Worm (Caenorhabditis elegans): Measurements from ENCODE around the gene F52H3.6.

F52H3.6 gene

ce11 chrII:10051485-10051884 is 23.3 kb upstream of the F52H3.6 start:
- TF ChIP-seq elt-1 (tag; optimal IDR thresholded peaks at IDR 0.05) (no peak), ceh-82 (tag; optimal IDR thresholded peaks at IDR 0.05) (no peak), unc-55 (GFP tag; optimal IDR thresholded peaks at IDR 0.05) (no peak), dmd-4 (tag; optimal IDR thresholded peaks at IDR 0.05) (no peak), nhr-129 (tag; optimal IDR thresholded peaks at IDR 0.05) (no peak)

- TF ChIP-seq egl-27 (tag; optimal IDR thresholded peaks at IDR 0.05) (no peak), sem-4 (tag; optimal IDR thresholded peaks at IDR 0.05) (no peak), alr-1 (tag; optimal IDR thresholded peaks at IDR 0.05) (no peak), ceh-16 (tag; optimal IDR thresholded peaks at IDR 0.05) (no peak), nhr-77 (tag; optimal IDR thresholded peaks at IDR 0.05) (no peak), crh-2 (tag; optimal IDR thresholded peaks at IDR 0.05) (no peak), ztf-11 (tag; optimal IDR thresholded peaks at IDR 0.05) (no peak), snpc-4 (tag; optimal IDR thresholded peaks at IDR 0.05) (no peak), skn-1 (tag; optimal IDR thresholded peaks at IDR 0.05) (no peak), nhr-11 (tag; optimal IDR thresholded peaks at IDR 0.05) (no peak), lin-39 (tag; optimal IDR thresholded peaks at IDR 0.05) (no peak), Y55F3AM.14 (GFP tag; optimal IDR thresholded peaks at IDR 0.05) (no peak), ama-1 (optimal IDR thresholded peaks at IDR 0.05) (no peak), mab-5 (tag; optimal IDR thresholded peaks at IDR 0.05) (no peak), nhr-23 (tag; optimal IDR thresholded peaks at IDR 0.05) (no peak), unc-62 (GFP tag; optimal IDR thresholded peaks at IDR 0.05) (no peak)
Measured at ce11 chrII:10048568-10048967, 20.3 kb upstream of the F52H3.6 start, which contains the start of gene flp-4. Gene flp-4, plus strand, starts transcription at chrII:10048868.

- TF ChIP-seq sem-4 (tag; optimal IDR thresholded peaks at IDR 0.05) (no peak), mdl-1 (tag; optimal IDR thresholded peaks at IDR 0.05) (no peak), lin-11 (tag; optimal IDR thresholded peaks at IDR 0.05) (no peak), mab-5 (tag; optimal IDR thresholded peaks at IDR 0.05) (no peak), nhr-6 (tag; optimal IDR thresholded peaks at IDR 0.05) (no peak), snpc-4 (tag; optimal IDR thresholded peaks at IDR 0.05) (no peak)
Measured at ce11 chrII:10045670-10046069, 17.4 kb upstream of the F52H3.6 start.

- peak; percentile 31 for TF ChIP-seq crh-2 (tag; optimal IDR thresholded peaks at IDR 0.05)
- TF ChIP-seq mab-5 (tag; optimal IDR thresholded peaks at IDR 0.05) = no peak
- TF ChIP-seq C34F6.9 (tag; optimal IDR thresholded peaks at IDR 0.05) = peak; percentile 68
- TF ChIP-seq alr-1 (tag; optimal IDR thresholded peaks at IDR 0.05) = no peak
- no peak for TF ChIP-seq ceh-16 (tag; optimal IDR thresholded peaks at IDR 0.05)
- no peak for TF ChIP-seq nhr-12 (tag; optimal IDR thresholded peaks at IDR 0.05)
- TF ChIP-seq sma-9 (GFP tag; optimal IDR thresholded peaks at IDR 0.05) = no peak
- TF ChIP-seq sma-9 (tag; optimal IDR thresholded peaks at IDR 0.05) = no peak
- TF ChIP-seq nhr-129 (tag; optimal IDR thresholded peaks at IDR 0.05) = peak; percentile 71
- TF ChIP-seq lin-13 (GFP tag; optimal IDR thresholded peaks at IDR 0.05) = peak; percentile 35
- peak; percentile 71 for TF ChIP-seq unc-55 (GFP tag; optimal IDR thresholded peaks at IDR 0.05)
- peak in 1 of 2 experiments; percentile 62 for TF ChIP-seq lsy-2 (tag; optimal IDR thresholded peaks at IDR 0.05)
Measured at ce11 chrII:10044961-10045360, 16.7 kb upstream of the F52H3.6 start, which contains the start of the genes F52H3.11 and bath-38. Gene F52H3.11, minus strand, starts transcription at chrII:10045163. Gene bath-38, minus strand, starts transcription at chrII:10045270.

ce11 chrII:10040834-10041233 is 12.6 kb upstream of the F52H3.6 start, which contains the start of gene ogr-2:
Gene ogr-2, plus strand, starts transcription at chrII:10041134.
- TF ChIP-seq unc-62 (GFP tag; optimal IDR thresholded peaks at IDR 0.05) (no peak), sem-4 (tag; optimal IDR thresholded peaks at IDR 0.05) (no peak), lin-39 (tag; optimal IDR thresholded peaks at IDR 0.05) (no peak), zag-1 (tag; optimal IDR thresholded peaks at IDR 0.05) (no peak), unc-55 (GFP tag; optimal IDR thresholded peaks at IDR 0.05) (no peak), unc-39 (tag; optimal IDR thresholded peaks at IDR 0.05) (no peak), ceh-16 (tag; optimal IDR thresholded peaks at IDR 0.05) (no peak), nhr-21 (tag; optimal IDR thresholded peaks at IDR 0.05) (no peak)

- TF ChIP-seq gmeb-1 (tag; optimal IDR thresholded peaks at IDR 0.05) = no peak
- no peak for TF ChIP-seq elt-3 (tag; optimal IDR thresholded peaks at IDR 0.05)
- TF ChIP-seq nhr-237 (tag; optimal IDR thresholded peaks at IDR 0.05) = no peak
- no peak for TF ChIP-seq ama-1 (optimal IDR thresholded peaks at IDR 0.05)
- TF ChIP-seq elt-1 (tag; optimal IDR thresholded peaks at IDR 0.05) = no peak
- TF ChIP-seq egl-27 (tag; optimal IDR thresholded peaks at IDR 0.05) = no peak
- no peak for TF ChIP-seq nhr-11 (tag; optimal IDR thresholded peaks at IDR 0.05)
- no peak for TF ChIP-seq Y55F3AM.14 (GFP tag; optimal IDR thresholded peaks at IDR 0.05)
- TF ChIP-seq sma-9 (GFP tag; optimal IDR thresholded peaks at IDR 0.05) = no peak
- TF ChIP-seq sma-9 (tag; optimal IDR thresholded peaks at IDR 0.05) = no peak
- no peak for TF ChIP-seq C34F6.9 (tag; optimal IDR thresholded peaks at IDR 0.05)
- TF ChIP-seq lin-13 (GFP tag; optimal IDR thresholded peaks at IDR 0.05) = no peak
- no peak for TF ChIP-seq aly-2 (tag; optimal IDR thresholded peaks at IDR 0.05)
Measured at ce11 chrII:10039799-10040198, 11.6 kb upstream of the F52H3.6 start, which contains the start of gene let-268. Gene let-268, minus strand, starts transcription at chrII:10039980.

Data from whole organism, L2 larva.